Fruit fly (Drosophila melanogaster): Measurements from ENCODE around the gene Ucp4C.

Ucp4C gene

DNA sequence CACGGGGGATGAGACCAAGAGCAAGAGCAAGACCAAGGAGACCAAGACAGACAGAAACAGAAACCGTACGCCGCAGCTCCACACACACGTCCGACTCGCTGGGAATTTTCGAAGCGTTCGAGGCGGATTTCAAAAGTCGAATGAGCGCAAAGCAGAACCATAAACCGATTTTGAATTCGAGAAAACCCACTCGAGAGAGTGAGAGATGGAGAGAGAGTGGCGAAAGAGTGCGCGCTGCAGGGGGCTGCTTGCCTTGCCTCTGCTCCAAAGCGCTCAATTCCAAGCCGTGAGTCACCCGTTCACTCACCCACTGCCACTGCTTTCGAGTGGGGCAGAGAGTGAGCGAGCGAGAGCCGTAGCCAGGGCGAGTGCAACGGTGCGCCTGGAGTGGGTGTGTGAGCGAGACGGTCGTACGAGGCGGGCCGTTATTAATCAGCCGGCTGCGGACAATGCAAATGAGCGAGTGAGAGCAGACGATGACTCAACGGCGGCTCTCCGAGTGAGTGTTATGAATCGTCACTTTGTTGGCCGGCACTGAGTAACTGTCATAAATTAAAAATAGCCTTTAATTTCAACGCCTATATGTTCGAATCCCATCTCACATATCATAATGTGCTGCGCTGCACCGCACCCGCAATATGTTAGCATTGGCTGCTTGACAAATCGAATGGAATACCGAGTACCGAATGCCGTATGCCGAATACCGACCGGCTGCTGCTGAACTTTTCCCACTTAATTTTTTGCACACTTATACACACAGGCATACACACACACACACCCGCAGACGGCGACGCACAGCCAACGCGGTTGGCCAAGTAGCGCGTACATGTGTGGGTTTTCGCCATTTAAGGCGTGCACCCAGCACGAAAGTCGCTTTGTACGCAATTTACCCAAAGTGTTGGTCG is 11.8 kb downstream of the Ucp4C start:
- TF ChIP-seq rn (GFP tag; IDR thresholded peaks at IDR 0.05) (no peak), CG8301 (tag; optimal IDR thresholded peaks at IDR 0.05) (no peak), CG4496 (GFP tag; IDR thresholded peaks at IDR 0.05) (no peak), CG12605 (GFP tag; IDR thresholded peaks at IDR 0.05) (no peak), CG10348 (GFP tag; IDR thresholded peaks at IDR 0.05) (no peak), EcR (GFP tag; optimal IDR thresholded peaks at IDR 0.05) (peak; percentile 95), Ets98B (GFP tag; IDR thresholded peaks at IDR 0.05) (no peak), CG17806 (tag; optimal IDR thresholded peaks at IDR 0.05) (peak; percentile 8), CG8159 (tag; optimal IDR thresholded peaks at IDR 0.05) (peak; percentile 30), Pif1B (GFP tag; optimal IDR thresholded peaks at IDR 0.05) (peak; percentile 30), D1 (tag; optimal IDR thresholded peaks at IDR 0.05) (no peak), CG34367 (tag; optimal IDR thresholded peaks at IDR 0.05) (no peak), CG14655 (GFP tag; optimal IDR thresholded peaks at IDR 0.05) (no peak), CG9948 (tag; optimal IDR thresholded peaks at IDR 0.05) (no peak), gl (tag; optimal IDR thresholded peaks at IDR 0.05) (no peak), Snoo (tag; optimal IDR thresholded peaks at IDR 0.05) (no peak), CG32121 (GFP tag; IDR thresholded peaks at IDR 0.05) (no peak), CG15710 (tag; optimal IDR thresholded peaks at IDR 0.05) (no peak), Pif1A (GFP tag; optimal IDR thresholded peaks at IDR 0.05) (peak; percentile 40), CG13204 (GFP tag; optimal IDR thresholded peaks at IDR 0.05) (peak; percentile 87), fd96Ca (GFP tag; IDR thresholded peaks at IDR 0.05) (no peak)

DNA sequence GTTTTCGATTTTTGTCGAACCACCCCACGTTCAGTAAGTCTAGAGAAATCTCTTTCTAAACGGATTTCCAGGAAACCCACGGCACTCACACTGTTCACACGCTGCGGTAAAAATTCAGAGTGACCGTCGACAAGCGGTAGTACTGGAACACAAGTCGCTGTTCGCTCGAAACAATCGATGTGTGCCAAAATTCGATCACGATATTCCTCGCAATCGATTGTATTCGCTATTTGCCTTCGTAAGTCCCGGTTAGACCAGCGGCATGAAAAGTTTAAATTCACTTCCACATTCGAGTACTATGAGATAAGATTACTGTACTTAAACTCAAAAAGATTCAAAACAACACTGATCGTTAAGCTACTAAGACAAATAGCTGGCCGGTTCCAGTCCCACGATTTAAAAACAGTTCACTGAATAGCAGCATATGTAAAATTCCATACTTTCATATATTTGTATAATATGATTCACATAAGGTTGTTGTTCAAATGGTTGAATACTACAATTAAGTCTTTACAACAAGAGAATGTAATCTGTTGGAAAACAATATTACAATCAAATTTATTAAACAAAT is 12.6 kb downstream of the Ucp4C start, which contains the start of gene chic:
Gene chic (minus strand): TSS at position 157 of the 571 bp plus-strand sequence.
- TF ChIP-seq Pif1A (GFP tag; optimal IDR thresholded peaks at IDR 0.05) (no peak), CG13204 (GFP tag; optimal IDR thresholded peaks at IDR 0.05) (no peak), CG34367 (tag; optimal IDR thresholded peaks at IDR 0.05) (no peak), EcR (GFP tag; optimal IDR thresholded peaks at IDR 0.05) (no peak), Snoo (tag; optimal IDR thresholded peaks at IDR 0.05) (no peak), CG12605 (GFP tag; IDR thresholded peaks at IDR 0.05) (no peak), gl (tag; optimal IDR thresholded peaks at IDR 0.05) (no peak), CG10348 (GFP tag; IDR thresholded peaks at IDR 0.05) (no peak), CG4496 (GFP tag; IDR thresholded peaks at IDR 0.05) (no peak), CG8301 (tag; optimal IDR thresholded peaks at IDR 0.05) (no peak), CG32121 (GFP tag; IDR thresholded peaks at IDR 0.05) (no peak), Ets98B (GFP tag; IDR thresholded peaks at IDR 0.05) (no peak), CG8159 (tag; optimal IDR thresholded peaks at IDR 0.05) (no peak), fd96Ca (GFP tag; IDR thresholded peaks at IDR 0.05) (no peak)

DNA sequence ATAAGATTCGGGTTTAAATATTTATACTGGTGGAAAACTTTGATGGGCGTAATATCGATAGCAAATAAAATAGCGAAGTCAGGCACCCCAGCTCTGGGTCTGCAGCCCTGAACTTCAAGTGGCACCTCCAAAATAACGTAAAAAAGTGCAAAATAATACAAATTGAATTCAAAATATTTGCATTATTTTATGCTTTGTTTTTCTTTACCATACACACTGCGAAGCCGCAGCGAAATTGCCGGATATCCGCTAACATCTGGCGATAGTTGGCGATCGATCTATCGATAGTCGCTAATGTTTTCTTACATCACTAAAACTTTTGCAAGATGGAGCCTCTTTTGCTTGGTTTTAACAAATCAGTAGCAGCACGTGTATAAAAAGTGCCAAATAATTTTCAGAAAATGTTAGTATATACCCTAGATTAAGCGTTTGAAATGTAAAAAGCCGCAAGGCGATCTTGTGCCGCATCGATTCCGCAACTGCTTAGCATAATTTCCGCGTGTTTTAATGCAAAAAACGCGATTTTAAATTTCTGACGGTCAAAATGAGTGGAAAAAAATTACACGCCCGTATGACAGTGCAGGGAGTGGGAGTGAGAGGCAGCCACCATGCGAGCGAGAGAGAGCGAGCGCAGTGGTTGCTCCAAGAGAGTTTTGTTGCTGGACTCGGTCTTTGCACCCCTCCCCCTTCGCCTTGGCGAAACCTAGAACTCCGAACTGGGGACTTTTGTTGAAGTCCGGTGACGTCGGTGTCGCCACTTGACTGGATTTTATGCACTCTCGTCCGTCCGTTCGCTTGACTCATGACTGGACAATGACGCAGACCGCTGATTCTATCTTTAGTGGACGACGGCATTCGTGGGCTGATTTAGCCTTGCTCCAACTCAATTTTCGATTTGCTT is 13.3 kb downstream of the Ucp4C start, which contains the start of gene eIF4A:
Gene eIF4A (plus strand): TSS at position 332 of the 901 bp plus-strand sequence.
- TF ChIP-seq CG13204 (GFP tag; optimal IDR thresholded peaks at IDR 0.05) (peak; percentile 10), Pif1B (GFP tag; optimal IDR thresholded peaks at IDR 0.05) (no peak), CG8159 (tag; optimal IDR thresholded peaks at IDR 0.05) (peak; percentile 6), CG9948 (tag; optimal IDR thresholded peaks at IDR 0.05) (no peak), CG14655 (GFP tag; optimal IDR thresholded peaks at IDR 0.05) (no peak), fd96Ca (GFP tag; IDR thresholded peaks at IDR 0.05) (no peak), EcR (GFP tag; optimal IDR thresholded peaks at IDR 0.05) (peak; percentile 47), Pif1A (GFP tag; optimal IDR thresholded peaks at IDR 0.05) (no peak), CG10348 (GFP tag; IDR thresholded peaks at IDR 0.05) (no peak), CG8301 (tag; optimal IDR thresholded peaks at IDR 0.05) (no peak), CG34367 (tag; optimal IDR thresholded peaks at IDR 0.05) (peak; percentile 11)

DNA sequence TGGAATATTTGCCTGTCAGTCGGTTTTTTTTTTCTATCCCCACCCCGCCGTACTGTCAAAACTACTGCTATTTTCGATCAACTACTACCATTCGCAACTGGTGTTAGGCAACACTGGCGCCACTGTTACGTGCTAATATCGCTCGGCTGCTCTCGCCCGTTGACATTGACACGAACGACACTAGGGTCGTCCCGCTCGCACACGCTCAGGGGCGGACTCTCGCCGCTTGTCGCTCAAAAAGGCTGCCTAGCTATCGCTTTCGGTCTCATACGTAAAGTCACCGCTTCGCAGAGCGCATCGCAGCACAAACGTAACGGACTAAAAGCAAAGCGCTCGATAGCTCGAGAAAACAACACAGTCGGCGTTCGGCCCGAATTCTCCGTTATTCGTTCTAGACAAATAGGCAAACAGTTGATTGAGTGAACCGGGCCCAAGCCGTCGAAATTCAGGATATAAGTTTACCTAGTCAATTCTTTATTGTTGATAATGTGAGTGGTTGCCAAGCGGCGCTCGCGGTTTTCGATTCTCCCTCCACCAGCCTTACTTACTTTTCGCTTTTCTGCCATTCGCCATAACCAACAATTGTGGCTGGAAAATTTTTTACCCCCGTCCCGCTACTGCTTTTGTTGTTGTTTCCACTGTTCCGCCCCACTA is 14.1 kb downstream of the Ucp4C start:
- no peak for TF ChIP-seq gl (tag; optimal IDR thresholded peaks at IDR 0.05)
- no peak for TF ChIP-seq CG32121 (GFP tag; IDR thresholded peaks at IDR 0.05)
- no peak for TF ChIP-seq fd96Ca (GFP tag; IDR thresholded peaks at IDR 0.05)
- TF ChIP-seq Snoo (tag; optimal IDR thresholded peaks at IDR 0.05): peak; percentile 46
- no peak for TF ChIP-seq CG8159 (tag; optimal IDR thresholded peaks at IDR 0.05)
- TF ChIP-seq Pif1B (GFP tag; optimal IDR thresholded peaks at IDR 0.05): peak; percentile 35
- no peak for TF ChIP-seq CG10348 (GFP tag; IDR thresholded peaks at IDR 0.05)
- peak; percentile 36 for TF ChIP-seq CG13204 (GFP tag; optimal IDR thresholded peaks at IDR 0.05)
- TF ChIP-seq CG15710 (tag; optimal IDR thresholded peaks at IDR 0.05): peak; percentile 16
- no peak for TF ChIP-seq EcR (GFP tag; optimal IDR thresholded peaks at IDR 0.05)
- TF ChIP-seq D1 (tag; optimal IDR thresholded peaks at IDR 0.05): no peak

DNA sequence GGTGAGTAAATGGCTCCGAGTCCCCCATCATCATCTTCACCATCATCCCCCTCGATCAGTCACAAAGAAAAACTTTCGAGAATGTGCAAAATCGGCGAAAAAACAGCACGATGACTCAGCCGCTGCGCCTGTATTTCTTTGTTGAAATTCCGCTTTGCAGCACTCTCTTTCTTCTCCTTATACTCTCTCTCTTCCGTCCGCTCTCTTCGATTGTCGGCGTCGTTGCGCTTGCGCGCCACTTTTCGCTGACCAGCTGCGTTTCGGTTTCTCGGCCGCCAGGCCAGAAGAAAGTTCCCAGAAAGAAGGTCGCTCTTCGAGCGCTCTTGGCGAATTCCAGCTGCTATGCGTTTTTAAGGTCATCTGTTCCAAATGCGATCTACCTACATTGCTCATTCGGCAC is 14.9 kb downstream of the Ucp4C start:
- TF ChIP-seq EcR (GFP tag; optimal IDR thresholded peaks at IDR 0.05): peak; percentile 71
- no peak for TF ChIP-seq CG17806 (tag; optimal IDR thresholded peaks at IDR 0.05)
